Worm (Caenorhabditis elegans): ENCODE measurements around the gene cki-2.

- TF ChIP-seq hmg-4 (GFP tag; optimal IDR thresholded peaks at IDR 0.05): no peak
- no peak for TF ChIP-seq aly-1 (tag; optimal IDR thresholded peaks at IDR 0.05)
- no peak for TF ChIP-seq hnd-1 (tag; optimal IDR thresholded peaks at IDR 0.05)
- no peak for TF ChIP-seq ama-1 (optimal IDR thresholded peaks at IDR 0.05)
- TF ChIP-seq ceh-13 (GFP tag; optimal IDR thresholded peaks at IDR 0.05): no peak
- TF ChIP-seq ets-7 (tag; optimal IDR thresholded peaks at IDR 0.05): no peak
- TF ChIP-seq pes-1 (GFP tag; IDR thresholded peaks at IDR 0.05): no peak
Measured at ce11 chrII:7813645-7814044, 2.7 kb upstream of the cki-2 start.
